Worm (Caenorhabditis elegans): ENCODE data around the gene C28F5.1.

Gene C28F5.1

DNA sequence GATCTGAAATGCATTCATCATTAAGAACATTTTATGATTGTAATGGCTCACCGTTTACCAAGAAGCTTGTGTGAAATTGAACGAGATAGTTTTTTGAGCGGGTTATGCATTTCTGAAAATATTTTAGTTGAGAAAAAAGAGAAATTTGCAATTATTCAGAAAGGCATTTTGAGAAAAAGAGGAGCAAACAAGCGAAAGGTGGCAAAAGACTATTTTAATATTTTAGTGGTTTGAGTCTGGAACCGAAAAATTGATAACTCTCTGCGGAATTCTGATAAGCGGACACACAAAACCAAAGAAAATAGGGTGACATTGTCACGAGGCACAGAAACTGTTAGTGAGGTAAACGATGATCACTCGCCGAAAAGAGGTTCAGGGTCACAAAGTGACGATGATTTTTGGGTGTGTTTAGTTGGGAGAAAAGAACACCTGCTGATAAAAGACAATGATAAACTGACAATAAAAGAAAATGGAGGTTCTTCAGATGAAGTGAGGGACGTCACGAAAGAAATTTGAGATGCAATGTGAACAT is 49.7 kb downstream of the C28F5.1 start:
- TF ChIP-seq elt-2 (tag; optimal IDR thresholded peaks at IDR 0.05) (peak; percentile 32), Y22D7AL.16 (tag; optimal IDR thresholded peaks at IDR 0.05) (no peak)

DNA sequence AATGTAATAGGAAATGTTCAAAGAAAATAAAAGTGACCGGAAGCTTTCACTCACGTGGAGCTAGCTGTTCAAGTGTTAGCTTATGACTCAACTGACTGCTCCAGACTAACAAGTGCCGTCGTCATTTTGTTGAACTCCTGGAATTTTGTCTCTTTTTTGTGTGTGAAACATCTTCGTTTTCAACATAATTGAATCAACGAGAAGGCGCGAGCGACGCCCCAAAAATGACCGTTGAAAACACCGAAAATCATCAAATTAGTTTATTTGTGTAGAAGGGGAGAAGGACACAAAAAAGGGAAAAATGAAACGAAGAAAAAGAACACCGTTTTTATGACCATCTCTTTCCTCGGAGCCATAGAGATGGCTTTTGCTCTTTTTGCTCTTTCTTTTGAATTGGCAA is 50.3 kb downstream of the C28F5.1 start, which contains the start of gene ZK1290.14:
Gene ZK1290.14, minus strand, starts transcription at position 139 of the 400 bp plus-strand sequence.
- TF ChIP-seq ceh-24 (tag; optimal IDR thresholded peaks at IDR 0.05) (no peak), K02D7.2 (tag; optimal IDR thresholded peaks at IDR 0.05) (no peak), dve-1 (tag; optimal IDR thresholded peaks at IDR 0.05) (no peak), ceh-22 (tag; optimal IDR thresholded peaks at IDR 0.05) (no peak), hlh-6 (tag; optimal IDR thresholded peaks at IDR 0.05) (no peak), nhr-11 (tag; optimal IDR thresholded peaks at IDR 0.05) (no peak), hlh-13 (GFP tag; optimal IDR thresholded peaks at IDR 0.05) (no peak), C38D4.7 (GFP tag; optimal IDR thresholded peaks at IDR 0.05) (no peak), nfya-1 (tag; optimal IDR thresholded peaks at IDR 0.05) (no peak), unc-42 (tag; optimal IDR thresholded peaks at IDR 0.05) (no peak), hlh-30 (tag; optimal IDR thresholded peaks at IDR 0.05; ENCODE audit: insufficient read depth) (no peak), ceh-14 (tag; optimal IDR thresholded peaks at IDR 0.05) (no peak), ets-4 (tag; optimal IDR thresholded peaks at IDR 0.05) (no peak), lin-11 (tag; optimal IDR thresholded peaks at IDR 0.05) (no peak), ceh-31 (tag; optimal IDR thresholded peaks at IDR 0.05) (no peak), sdc-2 (tag; optimal IDR thresholded peaks at IDR 0.05) (no peak), pax-1 (tag; optimal IDR thresholded peaks at IDR 0.05) (no peak)
